Worm (Caenorhabditis elegans) whole organism, L4 larva: ENCODE measurements around the gene fipr-6.

Experiments used
- ceh-62 ChIP-seq: sonication (generic microtip); optimal IDR thresholded peaks from 2 replicates; lab custom pipeline; 2017; ENCODE audit warnings: missing biosample characterization, missing genetic modification characterization
- daf-16 ChIP-seq, 3 experiments: sonication (generic microtip); optimal IDR thresholded peaks; 2 replicates each; lab custom pipeline; 2016 to 2017; ENCODE audit warnings: missing genetic modification characterization in 3 of 3, missing genetic modification reagents in 3 of 3, mild to moderate bottlenecking in 2 of 3, missing compliant biosample characterization in 2 of 3, missing biosample characterization in 1 of 3, moderate library complexity in 1 of 3
- gei-8 ChIP-seq: fragments of 200-800 bp; sonication (Bioruptor generic); optimal IDR thresholded peaks from 2 replicates; lab custom pipeline; 2018; ENCODE audit warnings: mild to moderate bottlenecking, missing genetic modification characterization, missing compliant biosample characterization
- lin-13 ChIP-seq: fragments of 150-350 bp; optimal IDR thresholded peaks from 2 replicates; lab custom pipeline; 2014; ENCODE audit warnings: missing biosample characterization, missing genetic modification reagents, missing genetic modification characterization
- lin-38 ChIP-seq: fragments of 200-800 bp; sonication (Bioruptor generic); IDR thresholded peaks from 2 replicates; pipeline ENCODE4 v1.3.6; 2022; ENCODE audit warnings: missing genetic modification reagents, missing genetic modification characterization, missing compliant biosample characterization
- lsy-2 ChIP-seq, 2 experiments: fragments of 150-350 bp in 1 of 2; sonication (generic microtip) in 1 of 2; optimal IDR thresholded peaks; 2 replicates each; lab custom pipeline; 2014 to 2017; ENCODE audit warnings: missing biosample characterization in 2 of 2, missing genetic modification characterization in 2 of 2
- mdl-1 ChIP-seq, 2 experiments: fragments of 150-350 bp in 1 of 2; sonication (generic microtip) in 1 of 2; optimal IDR thresholded peaks; 2 replicates each; lab custom pipeline; 2014 to 2017; ENCODE audit warnings: missing biosample characterization in 2 of 2, missing genetic modification characterization in 2 of 2
- nhr-77 ChIP-seq: fragments of 150-350 bp; optimal IDR thresholded peaks from 2 replicates; lab custom pipeline; 2014; ENCODE audit warnings: missing biosample characterization, missing genetic modification characterization
- snpc-4 ChIP-seq: fragments of 150-350 bp; optimal IDR thresholded peaks from 2 replicates; lab custom pipeline; 2014; ENCODE audit warnings: missing biosample characterization, missing genetic modification characterization
- ztf-11 ChIP-seq: fragments of 150-350 bp; optimal IDR thresholded peaks from 2 replicates; lab custom pipeline; 2014; ENCODE audit warnings: missing biosample characterization, missing genetic modification characterization

DNA sequence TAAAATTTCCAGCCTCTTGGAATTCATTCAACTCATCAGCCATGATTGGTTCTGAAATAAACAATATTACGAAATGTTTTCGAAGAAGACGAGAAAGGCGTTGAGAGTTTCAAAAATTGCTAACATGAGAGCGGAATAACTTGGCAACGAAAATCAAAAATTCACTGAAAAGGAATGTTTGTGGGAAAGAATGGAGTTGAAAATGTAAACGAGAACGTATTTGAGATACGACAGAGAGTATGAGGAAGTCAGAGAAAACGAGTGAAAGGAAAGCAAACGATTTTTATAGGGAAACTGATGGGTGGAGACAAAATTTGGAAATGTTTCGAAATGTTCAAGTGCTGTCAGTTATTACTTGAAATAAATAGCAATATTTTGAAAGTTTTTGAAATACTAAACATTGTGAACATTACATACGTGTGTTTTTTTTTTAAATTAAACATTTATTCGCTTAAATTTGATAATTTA lies 24.0 kb downstream of the fipr-6 start, which contains the start of gene rop-1:
- TF ChIP-seq snpc-4 (tag; lab: Kevin White, UChicago) (no peak), mdl-1 (tag; optimal IDR thresholded peaks at IDR 0.05; lab: Kevin White, UChicago) (no peak), lin-13 (GFP tag; lab: Kevin White, UChicago) (no peak), gei-8 (GFP tag; lab: Kevin White, UChicago) (no peak), ztf-11 (tag; lab: Kevin White, UChicago) (no peak), ceh-62 (tag; lab: Kevin White, UChicago) (no peak), daf-16 (GFP tag; optimal IDR thresholded peaks at IDR 0.05; lab: Kevin White, UChicago) (no peak), daf-16 (tag; optimal IDR thresholded peaks at IDR 0.05; lab: Kevin White, UChicago) (peak; percentile 64), nhr-77 (tag; lab: Kevin White, UChicago) (no peak), lin-38 (GFP tag; lab: Robert Waterston, UW) (no peak), lsy-2 (tag; optimal IDR thresholded peaks at IDR 0.05; lab: Kevin White, UChicago) (no peak)
